Worm (Caenorhabditis elegans) whole organism, L4 larva: ENCODE results near the gene T23G4.2.

Experiments used
- D1046.2 ChIP-seq: fragments of 200-800 bp; sonication (Bioruptor generic); IDR thresholded peaks from 2 replicates; pipeline ENCODE4 v1.3.6; 2022; ENCODE audit warnings: missing genetic modification characterization, missing compliant biosample characterization
- F26F4.8 ChIP-seq: fragments of 200-800 bp; sonication (Bioruptor generic); conservative IDR thresholded peaks from 2 replicates; pipeline ENCODE4 v1.3.6; 2022; ENCODE audit warnings: missing genetic modification characterization, missing compliant biosample characterization
- F49E8.2 ChIP-seq: sonication (generic microtip); optimal IDR thresholded peaks from 2 replicates; lab custom pipeline; 2016; ENCODE audit warnings: missing compliant biosample characterization, mild to moderate bottlenecking, missing genetic modification characterization, borderline replicate concordance
- R02D3.7 ChIP-seq: fragments of 150-350 bp; sonication (generic microtip); optimal IDR thresholded peaks from 3 replicates; lab custom pipeline; 2014; ENCODE audit warnings: missing biosample characterization, missing genetic modification characterization
- Y105C5A.15 ChIP-seq: fragments of 200-800 bp; sonication (Bioruptor generic); IDR thresholded peaks from 2 replicates; pipeline ENCODE4 v1.3.6; 2022; ENCODE audit warnings: missing genetic modification characterization, missing compliant biosample characterization
- aha-1 ChIP-seq: fragments of 150-350 bp; peaks from one replicate; lab custom pipeline; 2014; ENCODE audit warnings: missing biosample characterization, missing genetic modification characterization
- ceh-20 ChIP-seq: fragments of 200-800 bp; sonication (Bioruptor generic); IDR thresholded peaks from 2 replicates; pipeline ENCODE4 v1.3.6; 2022; ENCODE audit warnings: missing genetic modification reagents, missing genetic modification characterization, missing compliant biosample characterization
- ceh-32 ChIP-seq: sonication (generic microtip); optimal IDR thresholded peaks from 2 replicates; lab custom pipeline; 2016; ENCODE audit warnings: mild to moderate bottlenecking, missing genetic modification characterization, missing compliant biosample characterization; ENCODE audit not compliant: poor library complexity
- cey-2 ChIP-seq: sonication (generic microtip); optimal IDR thresholded peaks from 3 replicates; lab custom pipeline; 2017; ENCODE audit warnings: missing genetic modification characterization, mild to moderate bottlenecking, missing compliant biosample characterization, antibody characterized with exemption, borderline replicate concordance; ENCODE audit not compliant: insufficient read depth
- ctbp-1 ChIP-seq: fragments of 200-800 bp; sonication (Bioruptor generic); IDR thresholded peaks from 2 replicates; pipeline ENCODE4 v1.3.6; 2022; ENCODE audit warnings: missing genetic modification reagents, missing genetic modification characterization, missing compliant biosample characterization
- daf-12 ChIP-seq: fragments of 150-350 bp; optimal IDR thresholded peaks from 2 replicates; lab custom pipeline; 2014; ENCODE audit warnings: missing biosample characterization, missing genetic modification reagents, missing genetic modification characterization
- dmd-6 ChIP-seq: fragments of 200-800 bp; sonication (Bioruptor generic); IDR thresholded peaks from 2 replicates; pipeline ENCODE4 v1.3.6; 2022; ENCODE audit warnings: missing genetic modification reagents, missing genetic modification characterization, missing compliant biosample characterization
- dmd-8 ChIP-seq: fragments of 200-800 bp; sonication (Bioruptor generic); IDR thresholded peaks from 2 replicates; pipeline ENCODE4 v1.3.6; 2022; ENCODE audit warnings: missing genetic modification characterization, missing compliant biosample characterization
- egl-43 ChIP-seq: fragments of 200-800 bp; sonication (Bioruptor generic); IDR thresholded peaks from 2 replicates; pipeline ENCODE4 v1.3.6; 2022; ENCODE audit warnings: missing genetic modification reagents, missing genetic modification characterization, missing compliant biosample characterization
- fkh-10 ChIP-seq: fragments of 150-350 bp; optimal IDR thresholded peaks from 2 replicates; lab custom pipeline; 2014; ENCODE audit warnings: missing biosample characterization, missing genetic modification reagents, missing genetic modification characterization
- fos-1 ChIP-seq: fragments of 150-350 bp; optimal IDR thresholded peaks from 2 replicates; lab custom pipeline; 2014; ENCODE audit warnings: missing biosample characterization, missing genetic modification characterization
- gei-8 ChIP-seq: fragments of 200-800 bp; sonication (Bioruptor generic); optimal IDR thresholded peaks from 2 replicates; lab custom pipeline; 2018; ENCODE audit warnings: mild to moderate bottlenecking, missing genetic modification characterization, missing compliant biosample characterization
- hlh-30 ChIP-seq: sonication (generic microtip); optimal IDR thresholded peaks from 2 replicates; lab custom pipeline; 2017; ENCODE audit warnings: antibody characterized with exemption, mild to moderate bottlenecking, missing genetic modification characterization, missing compliant biosample characterization; ENCODE audit not compliant: insufficient read depth
- jun-1 ChIP-seq: fragments of 150-350 bp; optimal IDR thresholded peaks from 2 replicates; lab custom pipeline; 2014; ENCODE audit warnings: missing biosample characterization, missing genetic modification reagents, missing genetic modification characterization
- lim-7 ChIP-seq: fragments of 200-800 bp; sonication (Bioruptor generic); IDR thresholded peaks from 2 replicates; pipeline ENCODE4 v1.3.6; 2022; ENCODE audit warnings: missing genetic modification characterization, missing compliant biosample characterization
- lin-1 ChIP-seq: fragments of 200-800 bp; sonication (Bioruptor generic); IDR thresholded peaks from 2 replicates; pipeline ENCODE4 v1.3.6; 2022; ENCODE audit warnings: missing genetic modification reagents, missing genetic modification characterization, missing compliant biosample characterization
- lin-13 ChIP-seq: fragments of 150-350 bp; optimal IDR thresholded peaks from 2 replicates; lab custom pipeline; 2014; ENCODE audit warnings: missing biosample characterization, missing genetic modification reagents, missing genetic modification characterization
- lin-39 ChIP-seq: fragments of 150-350 bp; optimal IDR thresholded peaks from 2 replicates; lab custom pipeline; 2014; ENCODE audit warnings: missing biosample characterization, missing genetic modification reagents, missing genetic modification characterization
- nhr-10 ChIP-seq: fragments of 150-350 bp; optimal IDR thresholded peaks from 2 replicates; lab custom pipeline; 2014; ENCODE audit warnings: missing biosample characterization, missing genetic modification characterization
- nhr-11 ChIP-seq: fragments of 150-350 bp; optimal IDR thresholded peaks from 2 replicates; lab custom pipeline; 2014; ENCODE audit warnings: missing biosample characterization, missing genetic modification characterization
- nhr-111 ChIP-seq: fragments of 200-800 bp; sonication (Bioruptor generic); optimal IDR thresholded peaks from 2 replicates; lab custom pipeline; 2018; ENCODE audit warnings: mild to moderate bottlenecking, missing genetic modification characterization, missing compliant biosample characterization
- nhr-41 ChIP-seq: fragments of 200-800 bp; sonication (Bioruptor generic); IDR thresholded peaks from 2 replicates; pipeline ENCODE4 v1.3.6; 2022; ENCODE audit warnings: missing genetic modification reagents, missing genetic modification characterization, missing compliant biosample characterization
- nhr-48 ChIP-seq: sonication (generic microtip); optimal IDR thresholded peaks from 2 replicates; lab custom pipeline; 2016; ENCODE audit warnings: mild to moderate bottlenecking, missing genetic modification characterization, missing compliant biosample characterization
- saeg-2 ChIP-seq: fragments of 200-800 bp; sonication (Bioruptor generic); IDR thresholded peaks from 2 replicates; pipeline ENCODE4 v1.3.6; 2022; ENCODE audit warnings: missing genetic modification reagents, missing genetic modification characterization, missing compliant biosample characterization
- snpc-1.2 ChIP-seq: fragments of 200-800 bp; sonication (Bioruptor generic); IDR thresholded peaks from 2 replicates; pipeline ENCODE4 v1.3.6; 2022; ENCODE audit warnings: missing genetic modification reagents, missing genetic modification characterization, missing compliant biosample characterization
- spr-1 ChIP-seq: sonication (generic microtip); optimal IDR thresholded peaks from 2 replicates; lab custom pipeline; 2016; ENCODE audit warnings: mild to moderate bottlenecking, missing genetic modification characterization, missing compliant biosample characterization
- tra-1 ChIP-seq: fragments of 200-800 bp; sonication (Bioruptor generic); IDR thresholded peaks from 2 replicates; pipeline ENCODE4 v1.3.6; 2022; ENCODE audit warnings: missing genetic modification reagents, missing genetic modification characterization, missing compliant biosample characterization
- unc-62 ChIP-seq, 3 experiments: fragments of 150-350 bp in 1 of 3; sonication (generic microtip); optimal IDR thresholded peaks in 2 of 3; peaks in 1 of 3; 1 replicate in 1 of 3; 2 replicates in 2 of 3; lab custom pipeline; 2014 to 2017; ENCODE audit warnings: missing biosample characterization in 3 of 3, missing genetic modification characterization in 3 of 3, missing genetic modification reagents in 3 of 3, missing genotype in 1 of 3
- zip-11 ChIP-seq: fragments of 200-800 bp; sonication (Bioruptor generic); IDR thresholded peaks from 2 replicates; pipeline ENCODE4 v1.3.6; 2022; ENCODE audit warnings: missing genetic modification characterization, missing compliant biosample characterization
- ztf-11 ChIP-seq: fragments of 150-350 bp; optimal IDR thresholded peaks from 2 replicates; lab custom pipeline; 2014; ENCODE audit warnings: missing biosample characterization, missing genetic modification characterization

The T23G4.2 gene

ce11 chrIV:13725201-13725600 is 35.8 kb upstream of the T23G4.2 start (continued):
- peak; percentile 93; the same call in 1 of the 2 replicates for TF ChIP-seq tra-1
- TF ChIP-seq cey-2 (tag; lab: Kevin White, UChicago), result no peak
- no peak for TF ChIP-seq nhr-10 (tag; lab: Kevin White, UChicago)
- TF ChIP-seq lin-1 (GFP tag; lab: Robert Waterston, UW), result no peak; the same call in 1 of the 2 replicates
- no peak for TF ChIP-seq lin-13 (GFP tag; lab: Kevin White, UChicago)
- TF ChIP-seq fkh-10, result no peak
- TF ChIP-seq dmd-6 (GFP tag; lab: Robert Waterston, UW), result peak; percentile 98

- TF ChIP-seq aha-1 (tag; lab: Kevin White, UChicago), result peak; percentile 31
- no peak for TF ChIP-seq daf-12 (tag; lab: Kevin White, UChicago)
Measured at ce11 chrIV:13721000-13721399, 31.6 kb upstream of the T23G4.2 start.

ce11 chrIV:13718918-13719317 is 29.6 kb upstream of the T23G4.2 start:
- peak in 1 of 2 experiments; percentile 88 for TF ChIP-seq unc-62 (GFP tag; optimal IDR thresholded peaks at IDR 0.05 in 1 of 2; lab: Kevin White, UChicago)
- no peak for TF ChIP-seq unc-62 (tag; optimal IDR thresholded peaks at IDR 0.05; lab: Kevin White, UChicago)
- TF ChIP-seq cey-2 (tag; lab: Kevin White, UChicago), result no peak

ce11 chrIV:13716735-13717134 is 27.4 kb upstream of the T23G4.2 start:
- no peak for TF ChIP-seq snpc-1.2
- peak in 1 of 2 experiments; percentile 95 for TF ChIP-seq unc-62 (GFP tag; optimal IDR thresholded peaks at IDR 0.05 in 1 of 2; lab: Kevin White, UChicago)
- no peak for TF ChIP-seq unc-62 (tag; optimal IDR thresholded peaks at IDR 0.05; lab: Kevin White, UChicago)
- TF ChIP-seq, all 104 proteins: peak for 1

- TF ChIP-seq ztf-11 (tag; lab: Kevin White, UChicago), result no peak
Measured at ce11 chrIV:13716279-13716678, 26.9 kb upstream of the T23G4.2 start, which contains the start of gene C47A4.1. Gene C47A4.1 (minus strand): TSS chrIV:13716379.

ce11 chrIV:13710367-13710766 is 21.0 kb upstream of the T23G4.2 start:
- TF ChIP-seq F49E8.2 (tag; lab: Kevin White, UChicago), result no peak
- TF ChIP-seq zip-11 (GFP tag; lab: Robert Waterston, UW), result no peak
- no peak for TF ChIP-seq ceh-20 (GFP tag; lab: Robert Waterston, UW)
- no peak for TF ChIP-seq nhr-111 (GFP tag; lab: Kevin White, UChicago)
- no peak for TF ChIP-seq ceh-32 (tag; lab: Kevin White, UChicago)
- no peak for TF ChIP-seq daf-12 (tag; lab: Kevin White, UChicago)
- no peak for TF ChIP-seq egl-43 (GFP tag; lab: Robert Waterston, UW)

ce11 chrIV:13709069-13709640 is 19.8 kb upstream of the T23G4.2 start:
- TF ChIP-seq nhr-41 (GFP tag; lab: Robert Waterston, UW) (no peak), snpc-1.2 (peak; percentile 98), F49E8.2 (tag; lab: Kevin White, UChicago) (peak; percentile 41), dmd-8 (GFP tag; lab: Robert Waterston, UW) (no peak), hlh-30 (tag; lab: Kevin White, UChicago) (no peak)

ce11 chrIV:13707894-13708293 is 18.5 kb upstream of the T23G4.2 start:
- TF ChIP-seq saeg-2 (GFP tag; lab: Robert Waterston, UW) (no peak), spr-1 (tag; lab: Kevin White, UChicago) (no peak), tra-1 (peak; percentile 97), fos-1 (tag; lab: Kevin White, UChicago) (no peak), gei-8 (GFP tag; lab: Kevin White, UChicago) (no peak), nhr-41 (GFP tag; lab: Robert Waterston, UW) (no peak), Y105C5A.15 (GFP tag; lab: Robert Waterston, UW) (no peak), F26F4.8 (GFP tag; lab: Robert Waterston, UW) (no peak), lin-39 (no peak), lim-7 (GFP tag; lab: Robert Waterston, UW) (no peak), ctbp-1 (GFP tag; lab: Robert Waterston, UW) (no peak), nhr-48 (tag; lab: Kevin White, UChicago) (peak; percentile 58), fkh-10 (no peak), ztf-11 (tag; lab: Kevin White, UChicago) (no peak), jun-1 (no peak), nhr-11 (tag; lab: Kevin White, UChicago) (no peak), R02D3.7 (no peak), D1046.2 (GFP tag; lab: Robert Waterston, UW) (no peak)
